Worm (Caenorhabditis elegans): ENCODE measurements around the gene his-62.

DNA sequence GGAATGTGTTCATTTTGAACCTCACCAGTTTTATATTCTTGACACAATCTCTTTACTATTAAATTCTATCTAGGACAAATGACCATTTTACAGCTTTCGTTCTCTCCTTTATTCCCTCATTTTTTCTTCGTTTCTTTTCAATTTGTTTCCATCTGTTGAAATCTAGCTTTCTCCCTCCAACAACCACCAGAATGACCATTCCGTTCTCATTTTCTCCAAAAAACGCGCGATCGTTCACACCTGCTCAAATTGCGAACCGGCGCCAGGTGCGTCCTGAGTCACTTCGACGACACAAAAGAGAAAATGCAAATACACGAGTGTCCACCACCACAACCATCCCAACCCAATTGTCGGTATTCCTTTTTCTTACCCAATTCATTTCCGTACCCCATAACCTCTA lies 30.1 kb upstream of the his-62 start, which contains the start of gene F13B6.1:
- TF ChIP-seq zag-1 (tag; optimal IDR thresholded peaks at IDR 0.05) (no peak), unc-55 (GFP tag; optimal IDR thresholded peaks at IDR 0.05) (no peak), skn-1 (tag; optimal IDR thresholded peaks at IDR 0.05) (no peak), mdl-1 (tag; optimal IDR thresholded peaks at IDR 0.05) (no peak), unc-62 (GFP tag; optimal IDR thresholded peaks at IDR 0.05) (no peak), ZK546.5 (tag; optimal IDR thresholded peaks at IDR 0.05) (no peak), nhr-77 (tag; optimal IDR thresholded peaks at IDR 0.05) (no peak), lin-39 (tag; optimal IDR thresholded peaks at IDR 0.05) (no peak), nhr-10 (tag; optimal IDR thresholded peaks at IDR 0.05) (no peak), blmp-1 (tag; optimal IDR thresholded peaks at IDR 0.05; ENCODE audit: insufficient read depth) (no peak), lin-13 (GFP tag; optimal IDR thresholded peaks at IDR 0.05) (no peak), unc-39 (tag; optimal IDR thresholded peaks at IDR 0.05) (no peak), ztf-11 (tag; optimal IDR thresholded peaks at IDR 0.05) (no peak), lin-11 (tag; optimal IDR thresholded peaks at IDR 0.05) (no peak)
